Worm (Caenorhabditis elegans) whole organism, young adult: ENCODE results near the gene srh-276.

Experiments
- B0261.1 ChIP-seq: sonication (generic microtip); optimal IDR thresholded peaks from 2 replicates; lab custom pipeline; 2016; ENCODE audit warnings: mild to moderate bottlenecking, missing genetic modification characterization, moderate library complexity, missing compliant biosample characterization
- C17E4.6 ChIP-seq: fragments of 200-800 bp; sonication (Bioruptor generic); IDR thresholded peaks from 2 replicates; pipeline ENCODE4 v1.3.6; 2022; ENCODE audit warnings: missing genetic modification reagents, missing genetic modification characterization, missing compliant biosample characterization
- F23B12.7 ChIP-seq: sonication (generic microtip); optimal IDR thresholded peaks from 2 replicates; lab custom pipeline; 2017; ENCODE audit warnings: missing genetic modification characterization, mild to moderate bottlenecking, missing compliant biosample characterization, antibody characterized with exemption, moderate library complexity; ENCODE audit not compliant: insufficient read depth
- F33H1.4 ChIP-seq: fragments of 200-800 bp; sonication (Bioruptor generic); IDR thresholded peaks from 2 replicates; pipeline ENCODE4 v1.3.6; 2022; ENCODE audit warnings: missing genetic modification reagents, missing genetic modification characterization, missing compliant biosample characterization
- F49E8.2 ChIP-seq: sonication (generic microtip); optimal IDR thresholded peaks from 3 replicates; lab custom pipeline; 2017; ENCODE audit warnings: missing genetic modification characterization, mild to moderate bottlenecking, missing compliant biosample characterization, antibody characterized with exemption, moderate library complexity; ENCODE audit not compliant: insufficient read depth
- F52B5.7 ChIP-seq: sonication (generic microtip); optimal IDR thresholded peaks from 2 replicates; lab custom pipeline; 2016; ENCODE audit warnings: mild to moderate bottlenecking, missing genetic modification characterization, missing compliant biosample characterization
- T07F8.4 ChIP-seq: sonication (generic microtip); optimal IDR thresholded peaks from 2 replicates; lab custom pipeline; 2016; ENCODE audit warnings: mild to moderate bottlenecking, missing genetic modification characterization, moderate library complexity, missing compliant biosample characterization
- T26A5.8 ChIP-seq: sonication (generic microtip); optimal IDR thresholded peaks from 2 replicates; lab custom pipeline; 2016; ENCODE audit warnings: missing genetic modification characterization, missing compliant biosample characterization
- Y53G8AR.9 ChIP-seq: fragments of 200-800 bp; sonication (Bioruptor generic); conservative IDR thresholded peaks from 2 replicates; pipeline ENCODE4 v1.3.6; 2022; ENCODE audit warnings: missing genetic modification reagents, missing genetic modification characterization, missing compliant biosample characterization
- Y56A3A.18 ChIP-seq: fragments of 200-800 bp; sonication (Bioruptor generic); IDR thresholded peaks from 2 replicates; pipeline ENCODE4 v1.3.6; 2022; ENCODE audit warnings: missing genetic modification reagents, missing genetic modification characterization, missing compliant biosample characterization
- Y79H2A.3 ChIP-seq: fragments of 200-800 bp; sonication (Bioruptor generic); conservative IDR thresholded peaks from 2 replicates; pipeline ENCODE4 v1.3.6; 2022; ENCODE audit warnings: missing genetic modification reagents, missing genetic modification characterization, missing compliant biosample characterization
- akir-1 ChIP-seq: fragments of 200-800 bp; sonication (Bioruptor generic); optimal IDR thresholded peaks from 2 replicates; lab custom pipeline; 2018; ENCODE audit warnings: mild to moderate bottlenecking, missing genetic modification characterization, moderate library complexity, missing compliant biosample characterization
- ama-1 ChIP-seq, 3 experiments: fragments of 150-350 bp in 1 of 3; sonication (generic microtip) in 2 of 3; optimal IDR thresholded peaks; 2 replicates each; lab custom pipeline; 2014 to 2018; ENCODE audit warnings: missing biosample characterization in 2 of 3, missing genetic modification characterization in 2 of 3, missing genetic modification reagents in 2 of 3
- attf-6 ChIP-seq: fragments of 200-800 bp; sonication (Bioruptor generic); IDR thresholded peaks from 2 replicates; pipeline ENCODE4 v1.3.6; 2022; ENCODE audit warnings: missing genetic modification reagents, missing genetic modification characterization, missing compliant biosample characterization
- ccch-3 ChIP-seq: fragments of 200-800 bp; sonication (Bioruptor generic); optimal IDR thresholded peaks from 2 replicates; lab custom pipeline; 2018; ENCODE audit warnings: mild to moderate bottlenecking, missing genetic modification characterization, missing compliant biosample characterization
- cebp-1 ChIP-seq, 2 experiments: fragments of 200-800 bp in 1 of 2; sonication (Bioruptor generic) in 1 of 2; sonication (generic microtip) in 1 of 2; IDR thresholded peaks in 1 of 2; optimal IDR thresholded peaks in 1 of 2; 2 replicates each; pipeline versions ENCODE4 v1.3.6 to Lab custom; 2017 to 2022; ENCODE audit warnings: missing compliant biosample characterization in 2 of 2, missing genetic modification characterization in 2 of 2, mild to moderate bottlenecking in 1 of 2, missing genetic modification reagents in 1 of 2, moderate library complexity in 1 of 2
- ceh-27 ChIP-seq: fragments of 200-800 bp; sonication (Bioruptor generic); optimal IDR thresholded peaks from 2 replicates; lab custom pipeline; 2018; ENCODE audit warnings: mild to moderate bottlenecking, missing genetic modification characterization, moderate library complexity, missing compliant biosample characterization
- ceh-40 ChIP-seq: fragments of 200-800 bp; sonication (Bioruptor generic); IDR thresholded peaks from 2 replicates; pipeline ENCODE4 v1.3.6; 2022; ENCODE audit warnings: missing genetic modification characterization, missing compliant biosample characterization
- ceh-58 ChIP-seq: fragments of 200-800 bp; sonication (Bioruptor generic); IDR thresholded peaks from 2 replicates; pipeline ENCODE4 v1.3.6; 2022; ENCODE audit warnings: missing genetic modification characterization, missing compliant biosample characterization
- ceh-91 ChIP-seq: fragments of 200-800 bp; sonication (Bioruptor generic); IDR thresholded peaks from 2 replicates; pipeline ENCODE4 v1.3.6; 2022; ENCODE audit warnings: missing genetic modification reagents, missing genetic modification characterization, missing compliant biosample characterization
- ekl-4 ChIP-seq: fragments of 200-800 bp; sonication (Bioruptor generic); IDR thresholded peaks from 2 replicates; pipeline ENCODE4 v1.3.6; 2022; ENCODE audit warnings: missing genetic modification reagents, missing genetic modification characterization, missing compliant biosample characterization
- fkh-3 ChIP-seq: sonication (generic microtip); optimal IDR thresholded peaks from 2 replicates; lab custom pipeline; 2016; ENCODE audit warnings: mild to moderate bottlenecking, missing genetic modification characterization, missing compliant biosample characterization
- him-1 ChIP-seq: sonication (generic microtip); optimal IDR thresholded peaks from 2 replicates; lab custom pipeline; 2016; ENCODE audit warnings: missing genotype, missing genetic modification reagents, missing genetic modification characterization, missing compliant biosample characterization
- hlh-12 ChIP-seq: sonication (generic microtip); optimal IDR thresholded peaks from 2 replicates; lab custom pipeline; 2016; ENCODE audit warnings: missing genetic modification characterization, missing compliant biosample characterization
- hlh-26 ChIP-seq: fragments of 200-800 bp; sonication (Bioruptor generic); conservative IDR thresholded peaks from 2 replicates; pipeline ENCODE4 v1.3.6; 2022; ENCODE audit warnings: missing genetic modification reagents, missing genetic modification characterization, missing compliant biosample characterization
- hsf-1 ChIP-seq: fragments of 200-800 bp; sonication (Bioruptor generic); IDR thresholded peaks from 2 replicates; pipeline ENCODE4 v1.3.6; 2022; ENCODE audit warnings: missing genetic modification reagents, missing genetic modification characterization, missing compliant biosample characterization
- lag-1 ChIP-seq: fragments of 200-800 bp; sonication (Bioruptor generic); IDR thresholded peaks from 2 replicates; pipeline ENCODE4 v1.3.6; 2022; ENCODE audit warnings: missing genetic modification reagents, missing genetic modification characterization, missing compliant biosample characterization
- lin-26 ChIP-seq: fragments of 200-800 bp; sonication (Bioruptor generic); IDR thresholded peaks from 2 replicates; pipeline ENCODE4 v1.3.6; 2022; ENCODE audit warnings: missing genetic modification reagents, missing genetic modification characterization, missing compliant biosample characterization
- lsl-1 ChIP-seq: fragments of 200-800 bp; sonication (Bioruptor generic); optimal IDR thresholded peaks from 2 replicates; lab custom pipeline; 2018; ENCODE audit warnings: mild to moderate bottlenecking, missing genetic modification characterization, moderate library complexity, missing compliant biosample characterization
- lsy-27 ChIP-seq: sonication (generic microtip); optimal IDR thresholded peaks from 2 replicates; lab custom pipeline; 2017; ENCODE audit warnings: missing genetic modification characterization, mild to moderate bottlenecking, missing compliant biosample characterization, antibody characterized with exemption, missing genotype, borderline replicate concordance; ENCODE audit not compliant: insufficient read depth
- madf-10 ChIP-seq: sonication (generic microtip); optimal IDR thresholded peaks from 2 replicates; lab custom pipeline; 2016; ENCODE audit warnings: mild to moderate bottlenecking, missing genetic modification characterization, missing compliant biosample characterization
- madf-8 ChIP-seq: fragments of 200-800 bp; sonication (Bioruptor generic); conservative IDR thresholded peaks from 2 replicates; pipeline ENCODE4 v1.3.6; 2022; ENCODE audit warnings: missing genetic modification reagents, missing genetic modification characterization, missing compliant biosample characterization
- mcd-1 ChIP-seq: fragments of 200-800 bp; sonication (Bioruptor generic); IDR thresholded peaks from 2 replicates; pipeline ENCODE4 v1.3.6; 2022; ENCODE audit warnings: missing genetic modification reagents, missing genetic modification characterization, missing compliant biosample characterization
- nhr-80 ChIP-seq: sonication (generic microtip); optimal IDR thresholded peaks from 2 replicates; lab custom pipeline; 2016; ENCODE audit warnings: missing genetic modification characterization, missing compliant biosample characterization
- nhr-90 ChIP-seq: sonication (generic microtip); optimal IDR thresholded peaks from 2 replicates; lab custom pipeline; 2016; ENCODE audit warnings: missing genotype, mild to moderate bottlenecking, missing genetic modification characterization, missing compliant biosample characterization
- pbrm-1 ChIP-seq: fragments of 200-800 bp; sonication (Bioruptor generic); IDR thresholded peaks from 2 replicates; pipeline ENCODE4 v1.3.6; 2022; ENCODE audit warnings: missing genetic modification reagents, missing genetic modification characterization, missing compliant biosample characterization
- tbp1 ChIP-seq: fragments of 200-800 bp; sonication (Bioruptor generic); optimal IDR thresholded peaks from 2 replicates; lab custom pipeline; 2018; ENCODE audit warnings: mild to moderate bottlenecking, missing genetic modification characterization, missing compliant biosample characterization
- tbx-9 ChIP-seq: sonication (generic microtip); optimal IDR thresholded peaks from 2 replicates; lab custom pipeline; 2016; ENCODE audit warnings: borderline replicate concordance, missing genetic modification characterization, inconsistent platforms, missing compliant biosample characterization
- tlf-1 ChIP-seq: fragments of 200-800 bp; sonication (Bioruptor generic); optimal IDR thresholded peaks from 2 replicates; lab custom pipeline; 2018; ENCODE audit warnings: mild to moderate bottlenecking, missing genetic modification characterization, missing compliant biosample characterization
- zfh-2 ChIP-seq: fragments of 200-800 bp; sonication (Bioruptor generic); conservative IDR thresholded peaks from 2 replicates; pipeline ENCODE4 v1.3.6; 2022; ENCODE audit warnings: missing genetic modification reagents, missing genetic modification characterization, missing compliant biosample characterization
- ztf-18 ChIP-seq: sonication (generic microtip); optimal IDR thresholded peaks from 2 replicates; lab custom pipeline; 2016; ENCODE audit warnings: missing genotype, mild to moderate bottlenecking, missing genetic modification characterization, missing compliant biosample characterization
- ztf-26 ChIP-seq: sonication (generic microtip); optimal IDR thresholded peaks from 2 replicates; lab custom pipeline; 2017; ENCODE audit warnings: missing genetic modification characterization, missing compliant biosample characterization
- ztf-28 ChIP-seq: fragments of 200-800 bp; sonication (Bioruptor generic); IDR thresholded peaks from 2 replicates; pipeline ENCODE4 v1.3.6; 2022; ENCODE audit warnings: missing genetic modification reagents, missing genetic modification characterization, missing compliant biosample characterization
- ztf-6 ChIP-seq: fragments of 200-800 bp; sonication (Bioruptor generic); IDR thresholded peaks from 2 replicates; pipeline ENCODE4 v1.3.6; 2022; ENCODE audit warnings: missing genetic modification reagents, missing genetic modification characterization, missing compliant biosample characterization

The srh-276 gene

DNA sequence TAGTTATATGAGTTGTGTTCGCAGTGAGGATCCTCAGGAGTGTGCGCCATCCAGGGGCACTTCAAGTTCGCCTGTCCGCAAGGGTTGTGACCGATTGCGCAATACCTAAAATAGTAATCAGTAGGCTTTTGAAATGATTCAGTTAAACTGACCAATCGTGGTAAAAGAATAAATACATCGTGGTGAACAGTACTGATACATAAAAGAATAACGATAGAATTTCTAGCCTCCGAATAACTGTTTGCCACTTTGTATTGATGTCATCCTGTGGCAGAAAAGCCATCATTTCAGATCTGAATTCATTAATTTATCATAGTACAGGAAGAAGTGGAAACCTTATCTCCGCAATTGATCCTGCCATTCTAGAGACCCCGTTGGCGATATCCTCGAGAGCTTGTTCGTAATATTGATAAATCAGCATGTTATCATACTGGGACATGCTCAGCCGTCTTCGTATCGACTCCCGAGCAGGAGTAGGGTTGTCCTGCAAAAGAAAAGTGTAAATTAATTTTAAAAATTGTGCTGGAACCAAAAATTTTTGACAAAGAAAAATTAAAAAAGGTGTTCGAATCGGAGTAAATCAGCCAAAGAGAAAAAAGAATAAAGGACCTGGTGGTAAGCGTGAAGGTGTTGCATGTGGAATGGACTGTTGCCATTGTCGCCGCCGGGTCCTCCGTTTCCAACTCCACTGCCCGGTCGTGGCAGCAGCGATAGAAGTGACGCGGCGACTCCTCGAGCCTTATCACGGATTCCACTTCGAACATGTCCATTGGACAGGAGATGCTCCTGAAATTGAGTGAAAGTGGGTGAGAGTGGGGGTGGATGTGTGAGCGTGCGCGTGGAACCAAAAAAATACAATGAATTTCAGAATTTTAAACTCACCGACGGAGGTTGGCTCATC lies 16.1 kb upstream of the srh-276 start (continued):
- no peak for TF ChIP-seq lag-1 (GFP tag; lab: Robert Waterston, UW)
- TF ChIP-seq Y53G8AR.9 (GFP tag; lab: Robert Waterston, UW): peak; percentile 46; the same call in 1 of the 2 replicates
- no peak for TF ChIP-seq lsy-27 (tag; lab: Kevin White, UChicago)
- TF ChIP-seq tbx-9 (tag; lab: Kevin White, UChicago): no peak
- no peak for TF ChIP-seq cebp-1 (GFP tag; IDR thresholded peaks at IDR 0.05; lab: Robert Waterston, UW)
- peak; percentile 2 for TF ChIP-seq cebp-1 (tag; optimal IDR thresholded peaks at IDR 0.05; lab: Kevin White, UChicago)
- 0 out of 2 replicates have a peak, but pooled peaks have one; percentile 41 for TF ChIP-seq F33H1.4 (GFP tag; lab: Robert Waterston, UW)
- no peak for TF ChIP-seq ama-1 (optimal IDR thresholded peaks at IDR 0.05; lab: Kevin White, UChicago)
- TF ChIP-seq ama-1 (GFP tag; optimal IDR thresholded peaks at IDR 0.05; lab: Kevin White, UChicago): no peak
- peak; percentile 84 for TF ChIP-seq F49E8.2 (tag; lab: Kevin White, UChicago)
- TF ChIP-seq Y56A3A.18 (GFP tag; lab: Robert Waterston, UW): peak; percentile 42; the same call in 1 of the 2 replicates
- 0 out of 2 replicates have a peak, but pooled peaks have one; percentile 65 for TF ChIP-seq hlh-26
- no peak for TF ChIP-seq T26A5.8 (tag; lab: Kevin White, UChicago)
- TF ChIP-seq tlf-1: peak; percentile 34
- TF ChIP-seq attf-6 (GFP tag; lab: Robert Waterston, UW): peak; percentile 39; the same call in 1 of the 2 replicates
- TF ChIP-seq akir-1 (GFP tag; lab: Kevin White, UChicago): no peak
- 0 out of 2 replicates have a peak, but pooled peaks have one; percentile 1 for TF ChIP-seq ceh-40 (GFP tag; lab: Robert Waterston, UW)
- peak; percentile 81 for TF ChIP-seq ekl-4 (GFP tag; lab: Robert Waterston, UW)

ce11 chrV:15515365-15515764 lies 13.8 kb upstream of the srh-276 start:
- no peak for TF ChIP-seq T07F8.4 (tag; lab: Kevin White, UChicago)
- no peak for TF ChIP-seq ccch-3 (GFP tag; lab: Kevin White, UChicago)
- TF ChIP-seq B0261.1 (tag; lab: Kevin White, UChicago): peak; percentile 77
- TF ChIP-seq ztf-18 (tag; lab: Kevin White, UChicago): peak; percentile 5
- TF ChIP-seq madf-10 (tag; lab: Kevin White, UChicago): no peak
- peak; percentile 75; the same call in 1 of the 2 replicates for TF ChIP-seq lin-26 (GFP tag; lab: Robert Waterston, UW)
- peak; percentile 16 for TF ChIP-seq F52B5.7 (tag; lab: Kevin White, UChicago)
- TF ChIP-seq ceh-58 (GFP tag; lab: Robert Waterston, UW): no peak
- TF ChIP-seq him-1: peak; percentile 65
- TF ChIP-seq F33H1.4 (GFP tag; lab: Robert Waterston, UW): peak; percentile 54; the same call in 1 of the 2 replicates
- no peak for TF ChIP-seq C17E4.6 (GFP tag; lab: Robert Waterston, UW)
- TF ChIP-seq pbrm-1 (GFP tag; lab: Robert Waterston, UW): peak; percentile 63
- peak; percentile 13 for TF ChIP-seq ztf-26 (tag; lab: Kevin White, UChicago)
- no peak for TF ChIP-seq fkh-3 (tag; lab: Kevin White, UChicago)
- TF ChIP-seq lsl-1 (GFP tag; lab: Kevin White, UChicago): peak; percentile 40
- TF ChIP-seq madf-8 (GFP tag; lab: Robert Waterston, UW): no peak
- no peak for TF ChIP-seq hlh-12 (tag; lab: Kevin White, UChicago)
- TF ChIP-seq ztf-28 (GFP tag; lab: Robert Waterston, UW): no peak
- TF ChIP-seq mcd-1: 0 out of 2 replicates have a peak, but pooled peaks have one; percentile 8
- no peak for TF ChIP-seq Y79H2A.3 (GFP tag; lab: Robert Waterston, UW)
- TF ChIP-seq akir-1 (GFP tag; lab: Kevin White, UChicago): no peak
- 0 out of 2 replicates have a peak, but pooled peaks have one; percentile 10 for TF ChIP-seq hsf-1 (GFP tag; lab: Robert Waterston, UW)
- TF ChIP-seq zfh-2 (GFP tag; lab: Robert Waterston, UW): peak; percentile 50; the same call in 1 of the 2 replicates
- TF ChIP-seq tbp1 (GFP tag; lab: Kevin White, UChicago): peak; percentile 89
- no peak for TF ChIP-seq ztf-6 (GFP tag; lab: Robert Waterston, UW)
- peak; percentile 51 for TF ChIP-seq nhr-90 (tag; lab: Kevin White, UChicago)
- TF ChIP-seq ceh-91: no peak
- peak; percentile 33 for TF ChIP-seq F23B12.7 (tag; lab: Kevin White, UChicago)
- TF ChIP-seq nhr-80 (tag; lab: Kevin White, UChicago): peak; percentile 17
- TF ChIP-seq ceh-27: peak; percentile 39
